Worm (Caenorhabditis elegans) whole organism, early embryonic: Measurements from ENCODE around the gene lgc-42.

ENCODE experiments used
- F13C5.2 ChIP-seq: sonication (generic microtip); optimal IDR thresholded peaks from 2 replicates; lab custom pipeline; 2017; ENCODE audit warnings: mild to moderate bottlenecking, missing genetic modification characterization, inconsistent platforms, missing compliant biosample characterization
- ama-1 ChIP-seq: fragments of 150-350 bp; optimal IDR thresholded peaks from 2 replicates; lab custom pipeline; 2014
- ceh-36 ChIP-seq: sonication (generic microtip); optimal IDR thresholded peaks from 2 replicates; lab custom pipeline; 2016; ENCODE audit warnings: missing genetic modification characterization, inconsistent platforms, missing compliant biosample characterization
- flt-1 ChIP-seq: fragments of 200-800 bp; sonication (Bioruptor generic); IDR thresholded peaks from 2 replicates; pipeline ENCODE4 v1.3.6; 2022; ENCODE audit warnings: missing genetic modification characterization, missing compliant biosample characterization
- hmg-4 ChIP-seq: fragments of 200-800 bp; sonication (Bioruptor generic); optimal IDR thresholded peaks from 2 replicates; lab custom pipeline; 2018; ENCODE audit warnings: mild to moderate bottlenecking, missing genetic modification characterization, missing compliant biosample characterization
- hnd-1 ChIP-seq: sonication (generic microtip); optimal IDR thresholded peaks from 2 replicates; lab custom pipeline; 2016; ENCODE audit warnings: missing genetic modification characterization, missing compliant biosample characterization
- scrt-1 ChIP-seq: fragments of 200-800 bp; sonication (Bioruptor generic); IDR thresholded peaks from 2 replicates; pipeline ENCODE4 v1.3.6; 2022; ENCODE audit warnings: missing genetic modification characterization, missing compliant biosample characterization
- sea-1 ChIP-seq: fragments of 200-800 bp; sonication (Bioruptor generic); conservative IDR thresholded peaks from 2 replicates; pipeline ENCODE4 v1.3.6; 2022; ENCODE audit warnings: missing genetic modification characterization, missing compliant biosample characterization
- tbx-11 ChIP-seq: fragments of 200-800 bp; sonication (Bioruptor generic); IDR thresholded peaks from 2 replicates; pipeline ENCODE4 v1.3.6; 2022; ENCODE audit warnings: missing genetic modification characterization, missing compliant biosample characterization
- tbx-37 ChIP-seq: fragments of 200-800 bp; sonication (Bioruptor generic); conservative IDR thresholded peaks from 2 replicates; pipeline ENCODE4 v1.3.6; 2022; ENCODE audit warnings: missing genetic modification reagents, missing genetic modification characterization, missing compliant biosample characterization

- TF ChIP-seq tbx-11 (GFP tag; lab: Robert Waterston, UW), result no peak
- no peak for TF ChIP-seq ama-1
- no peak for TF ChIP-seq hnd-1 (tag; lab: Kevin White, UChicago)
- TF ChIP-seq ceh-36 (tag; lab: Kevin White, UChicago), result no peak
- TF ChIP-seq scrt-1, result no peak
- TF ChIP-seq tbx-37 (GFP tag; lab: Robert Waterston, UW), result no peak
- no peak for TF ChIP-seq hmg-4
- TF ChIP-seq flt-1 (GFP tag; lab: Robert Waterston, UW), result no peak
- no peak for TF ChIP-seq F13C5.2
- no peak for TF ChIP-seq sea-1 (GFP tag; lab: Robert Waterston, UW)
Measured at ce11 chrIII:1962552-1962951, 35.1 kb upstream of the lgc-42 start.
